Worm (Caenorhabditis elegans) whole organism, L2 larva: ENCODE measurements around the gene noah-2.

ENCODE experiments used
- alr-1 ChIP-seq: fragments of 150-350 bp; optimal IDR thresholded peaks from 2 replicates; lab custom pipeline; 2014; ENCODE audit warnings: missing biosample characterization, missing genetic modification characterization
- egl-27 ChIP-seq: sonication (generic microtip); optimal IDR thresholded peaks from 3 replicates; lab custom pipeline; 2017; ENCODE audit warnings: missing biosample characterization, missing genetic modification reagents, missing genetic modification characterization
- lin-11 ChIP-seq: fragments of 150-350 bp; sonication (generic microtip); optimal IDR thresholded peaks from 2 replicates; lab custom pipeline; 2014; ENCODE audit warnings: missing biosample characterization, missing genetic modification characterization, inconsistent platforms, mixed read lengths
- nhr-11 ChIP-seq: fragments of 150-350 bp; optimal IDR thresholded peaks from 2 replicates; lab custom pipeline; 2014; ENCODE audit warnings: missing biosample characterization, missing genetic modification characterization
- sma-9 ChIP-seq, 2 experiments: fragments of 150-350 bp in 1 of 2; sonication (generic microtip) in 1 of 2; optimal IDR thresholded peaks; 2 replicates each; lab custom pipeline; 2014 to 2016; ENCODE audit warnings: missing genetic modification characterization in 2 of 2, mild to moderate bottlenecking in 1 of 2, missing biosample characterization in 1 of 2, missing compliant biosample characterization in 1 of 2, missing genetic modification reagents in 1 of 2, moderate library complexity in 1 of 2
- unc-39 ChIP-seq: fragments of 150-350 bp; optimal IDR thresholded peaks from 2 replicates; lab custom pipeline; 2014; ENCODE audit warnings: missing biosample characterization, missing genetic modification characterization
- zag-1 ChIP-seq: fragments of 150-350 bp; optimal IDR thresholded peaks from 2 replicates; lab custom pipeline; 2014; ENCODE audit warnings: missing biosample characterization, missing genetic modification characterization
- ztf-11 ChIP-seq: sonication (generic microtip); optimal IDR thresholded peaks from 2 replicates; lab custom pipeline; 2017; ENCODE audit warnings: missing biosample characterization, missing genetic modification characterization
- ztf-4 ChIP-seq: fragments of 150-350 bp; optimal IDR thresholded peaks from 2 replicates; lab custom pipeline; 2014; ENCODE audit warnings: missing biosample characterization, missing genetic modification characterization

ce11 chrIV:14145594-14145993 is 54.5 kb downstream of the noah-2 start, which contains the start of gene oac-37:
- TF ChIP-seq ztf-11 (tag; lab: Kevin White, UChicago) (no peak), sma-9 (GFP tag; optimal IDR thresholded peaks at IDR 0.05; lab: Kevin White, UChicago) (no peak), sma-9 (tag; optimal IDR thresholded peaks at IDR 0.05; lab: Kevin White, UChicago) (no peak), zag-1 (tag; lab: Kevin White, UChicago) (no peak), alr-1 (no peak), unc-39 (tag; lab: Kevin White, UChicago) (no peak), egl-27 (tag; lab: Kevin White, UChicago) (no peak), lin-11 (tag; lab: Kevin White, UChicago) (no peak), ztf-4 (tag; lab: Kevin White, UChicago) (no peak), nhr-11 (tag; lab: Kevin White, UChicago) (no peak)
